Fruit fly (Drosophila melanogaster) whole organism, embryonic: ENCODE data around the gene CG34057.

ENCODE experiments used
- Atf-2 ChIP-seq: fragments of 200-800 bp; sonication (Bioruptor generic); optimal IDR thresholded peaks from 2 replicates; lab custom pipeline; 2016; ENCODE audit warnings: missing biosample characterization, missing genetic modification characterization
- CG10147 ChIP-seq: fragments of 200-800 bp; sonication (Bioruptor generic); optimal IDR thresholded peaks from 2 replicates; lab custom pipeline; 2019; ENCODE audit warnings: missing biosample characterization, mild to moderate bottlenecking, missing genetic modification characterization, moderate library complexity
- CG10462 ChIP-seq: fragments of 200-800 bp; sonication (Bioruptor generic); optimal IDR thresholded peaks from 2 replicates; lab custom pipeline; 2016; ENCODE audit warnings: missing biosample characterization, missing genetic modification characterization
- CG10543 ChIP-seq: fragments of 200-800 bp; sonication (Bioruptor generic); optimal IDR thresholded peaks from 3 replicates; lab custom pipeline; 2017; ENCODE audit warnings: missing biosample characterization, mild to moderate bottlenecking, missing genetic modification characterization, moderate library complexity
- CG10979 ChIP-seq: fragments of 200-800 bp; sonication (Bioruptor generic); optimal IDR thresholded peaks from 2 replicates; lab custom pipeline; 2018; ENCODE audit warnings: missing biosample characterization, mild to moderate bottlenecking, missing genetic modification characterization, moderate library complexity
- CG11560 ChIP-seq: fragments of 200-800 bp; sonication (Bioruptor generic); IDR thresholded peaks from 3 replicates; pipeline ENCODE4 v1.3.6; 2022; ENCODE audit warnings: missing biosample characterization, missing genetic modification characterization
- CG12219 ChIP-seq: fragments of 200-800 bp; sonication (Bioruptor generic); optimal IDR thresholded peaks from 3 replicates; lab custom pipeline; 2018; ENCODE audit warnings: missing biosample characterization, mild to moderate bottlenecking, missing genetic modification characterization
- CG12769 ChIP-seq: fragments of 200-800 bp; sonication (Bioruptor generic); optimal IDR thresholded peaks from 2 replicates; lab custom pipeline; 2019; ENCODE audit warnings: missing biosample characterization, mild to moderate bottlenecking, missing genetic modification characterization, moderate library complexity
- CG13123 ChIP-seq: fragments of 200-800 bp; sonication (Bioruptor generic); optimal IDR thresholded peaks from 2 replicates; lab custom pipeline; 2016; ENCODE audit warnings: missing biosample characterization, missing genetic modification characterization
- CG14441 ChIP-seq: fragments of 200-800 bp; sonication (Bioruptor generic); IDR thresholded peaks from 2 replicates; pipeline ENCODE4 v1.3.6; 2022; ENCODE audit warnings: missing biosample characterization, missing genetic modification characterization
- CG1602 ChIP-seq: fragments of 200-800 bp; sonication (Bioruptor generic); optimal IDR thresholded peaks from 3 replicates; lab custom pipeline; 2016; ENCODE audit warnings: missing biosample characterization, missing genetic modification characterization
- CG16815 ChIP-seq: fragments of 200-800 bp; sonication (Bioruptor generic); optimal IDR thresholded peaks from 3 replicates; lab custom pipeline; 2017; ENCODE audit warnings: missing biosample characterization, mild to moderate bottlenecking, missing genetic modification characterization
- CG17385 ChIP-seq: fragments of 200-800 bp; sonication (Bioruptor generic); optimal IDR thresholded peaks from 3 replicates; lab custom pipeline; 2018; ENCODE audit warnings: missing biosample characterization, mild to moderate bottlenecking, missing genetic modification characterization
- CG17912 ChIP-seq: fragments of 200-800 bp; sonication (Bioruptor generic); optimal IDR thresholded peaks from 2 replicates; lab custom pipeline; 2018; ENCODE audit warnings: missing biosample characterization, mild to moderate bottlenecking, missing genetic modification characterization
- CG1792 ChIP-seq: fragments of 200-800 bp; sonication (Bioruptor generic); optimal IDR thresholded peaks from 2 replicates; lab custom pipeline; 2016; ENCODE audit warnings: missing biosample characterization, missing genetic modification characterization
- CG1832 ChIP-seq: fragments of 200-800 bp; sonication (Bioruptor generic); optimal IDR thresholded peaks from 2 replicates; lab custom pipeline; 2017; ENCODE audit warnings: missing biosample characterization, mild to moderate bottlenecking, missing genetic modification characterization, inconsistent platforms
- CG18476 ChIP-seq: fragments of 200-800 bp; sonication (Bioruptor generic); optimal IDR thresholded peaks from 2 replicates; lab custom pipeline; 2016; ENCODE audit warnings: missing biosample characterization, mild to moderate bottlenecking, missing genetic modification characterization
- CG4854 ChIP-seq: fragments of 200-800 bp; sonication (Bioruptor generic); optimal IDR thresholded peaks from 2 replicates; lab custom pipeline; 2016; ENCODE audit warnings: missing biosample characterization, missing genetic modification characterization, inconsistent platforms
- CG6854 ChIP-seq: fragments of 200-800 bp; sonication (Bioruptor generic); optimal IDR thresholded peaks from 3 replicates; lab custom pipeline; 2017; ENCODE audit warnings: missing biosample characterization, mild to moderate bottlenecking, missing genetic modification characterization
- CG7556 ChIP-seq: fragments of 200-800 bp; sonication (Bioruptor generic); optimal IDR thresholded peaks from 2 replicates; lab custom pipeline; 2017; ENCODE audit warnings: missing biosample characterization, mild to moderate bottlenecking, missing genetic modification characterization
- CG7928 ChIP-seq: fragments of 200-800 bp; sonication (Bioruptor generic); optimal IDR thresholded peaks from 2 replicates; lab custom pipeline; 2017; ENCODE audit warnings: missing biosample characterization, mild to moderate bottlenecking, missing genetic modification characterization
- CG8388 ChIP-seq: fragments of 200-800 bp; sonication (Bioruptor generic); optimal IDR thresholded peaks from 2 replicates; lab custom pipeline; 2019; ENCODE audit warnings: missing biosample characterization, mild to moderate bottlenecking, missing genetic modification characterization, moderate library complexity
- CG8478 ChIP-seq: fragments of >200 bp; optimal IDR thresholded peaks from 2 replicates; lab custom pipeline; 2018
- D19A ChIP-seq: fragments of 200-800 bp; optimal IDR thresholded peaks from 3 replicates; lab custom pipeline; 2019; ENCODE audit warnings: missing biosample characterization, mild to moderate bottlenecking, missing genetic modification characterization, moderate library complexity
- Dek ChIP-seq: fragments of 200-800 bp; sonication (Bioruptor generic); optimal IDR thresholded peaks from 3 replicates; lab custom pipeline; 2019; ENCODE audit warnings: missing biosample characterization, mild to moderate bottlenecking, missing genetic modification characterization, moderate library complexity
- Dref ChIP-seq: fragments of 200-800 bp; sonication (Bioruptor generic); IDR thresholded peaks from 2 replicates; pipeline ENCODE4 v1.3.6; 2022; ENCODE audit warnings: missing biosample characterization, missing genetic modification characterization
- E2f2 ChIP-seq: fragments of 200-800 bp; sonication (Bioruptor generic); IDR thresholded peaks from 2 replicates; pipeline ENCODE4 v1.3.6; 2022; ENCODE audit warnings: missing biosample characterization, missing genetic modification characterization
- Fer1 ChIP-seq: fragments of 200-800 bp; sonication (Bioruptor generic); optimal IDR thresholded peaks from 2 replicates; lab custom pipeline; 2017; ENCODE audit warnings: missing biosample characterization, mild to moderate bottlenecking, missing genetic modification characterization
- HHEX ChIP-seq: fragments of 200-800 bp; sonication (Bioruptor generic); optimal IDR thresholded peaks from 3 replicates; lab custom pipeline; 2017; ENCODE audit warnings: missing biosample characterization, mild to moderate bottlenecking, missing genetic modification characterization, missing genetic modification reagents
- HLH3B ChIP-seq: fragments of 200-800 bp; sonication (Bioruptor generic); IDR thresholded peaks from 2 replicates; pipeline ENCODE4 v1.3.6; 2022; ENCODE audit warnings: missing biosample characterization, missing genetic modification characterization
- Hr3 ChIP-seq: fragments of 200-800 bp; sonication (Bioruptor generic); optimal IDR thresholded peaks from 3 replicates; lab custom pipeline; 2016; ENCODE audit warnings: missing biosample characterization, missing genetic modification characterization
- Hsf ChIP-seq: fragments of 200-800 bp; sonication (Bioruptor generic); optimal IDR thresholded peaks from 3 replicates; lab custom pipeline; 2016; ENCODE audit warnings: missing biosample characterization, missing genetic modification characterization
- Jarid2 ChIP-seq: fragments of 200-800 bp; sonication (Bioruptor generic); optimal IDR thresholded peaks from 3 replicates; lab custom pipeline; 2017; ENCODE audit warnings: mild to moderate bottlenecking, missing biosample characterization, missing genetic modification reagents, missing genetic modification characterization
- Six4 ChIP-seq: fragments of 200-800 bp; sonication (Bioruptor generic); optimal IDR thresholded peaks from 2 replicates; lab custom pipeline; 2016; ENCODE audit warnings: missing biosample characterization, missing genetic modification characterization
- Stat92E ChIP-seq, 3 experiments: fragments of >200 bp in 2 of 3; fragments of 200-800 bp in 1 of 3; sonication (Bioruptor generic) in 1 of 3; optimal IDR thresholded peaks; 2 replicates each; lab custom pipeline; 2017 to 2019; ENCODE audit warnings: missing biosample characterization in 3 of 3, missing genetic modification characterization in 3 of 3, mild to moderate bottlenecking in 1 of 3, moderate library complexity in 1 of 3
- TFAM ChIP-seq: fragments of 200-800 bp; sonication (Bioruptor generic); optimal IDR thresholded peaks from 2 replicates; lab custom pipeline; 2017; ENCODE audit warnings: missing biosample characterization, missing genetic modification characterization, inconsistent platforms
- Taf1 ChIP-seq: fragments of 200-800 bp; sonication (Bioruptor generic); IDR thresholded peaks from 2 replicates; pipeline ENCODE4 v1.3.6; 2022; ENCODE audit warnings: missing biosample characterization, missing genetic modification characterization
- cwo ChIP-seq: fragments of 200-800 bp; sonication (Bioruptor generic); optimal IDR thresholded peaks from 3 replicates; lab custom pipeline; 2017; ENCODE audit warnings: missing biosample characterization, missing genetic modification characterization, mild to moderate bottlenecking, moderate library complexity, missing genetic modification reagents
- dati ChIP-seq: fragments of 200-800 bp; sonication (Bioruptor generic); IDR thresholded peaks from 2 replicates; pipeline ENCODE4 v1.3.6; 2022; ENCODE audit warnings: missing biosample characterization, missing genetic modification characterization
- en ChIP-seq: fragments of 200-800 bp; sonication (Bioruptor generic); optimal IDR thresholded peaks from 2 replicates; lab custom pipeline; 2016; ENCODE audit warnings: missing biosample characterization, missing genetic modification characterization
- gt ChIP-seq: fragments of 200-800 bp; sonication (Bioruptor generic); IDR thresholded peaks from 2 replicates; pipeline ENCODE4 v1.3.6; 2022; ENCODE audit warnings: missing biosample characterization, missing genetic modification characterization
- ind ChIP-seq: fragments of 200-800 bp; sonication (Bioruptor generic); optimal IDR thresholded peaks from 3 replicates; lab custom pipeline; 2016; ENCODE audit warnings: missing biosample characterization, missing genetic modification characterization
- kni ChIP-seq: fragments of 200-800 bp; sonication (Bioruptor generic); optimal IDR thresholded peaks from 3 replicates; lab custom pipeline; 2017; ENCODE audit warnings: mild to moderate bottlenecking, missing biosample characterization, missing genetic modification reagents, missing genetic modification characterization
- lilli ChIP-seq: fragments of 200-800 bp; sonication (Bioruptor generic); optimal IDR thresholded peaks from 3 replicates; lab custom pipeline; 2016; ENCODE audit warnings: missing biosample characterization, missing genetic modification characterization
- maf-S ChIP-seq: fragments of 200-800 bp; sonication (Bioruptor generic); optimal IDR thresholded peaks from 2 replicates; lab custom pipeline; 2016; ENCODE audit warnings: missing biosample characterization, missing genetic modification characterization
- nom ChIP-seq: fragments of 200-800 bp; sonication (Bioruptor generic); optimal IDR thresholded peaks from 2 replicates; lab custom pipeline; 2017; ENCODE audit warnings: missing biosample characterization, missing genetic modification characterization, mild to moderate bottlenecking, moderate library complexity, missing genetic modification reagents
- phol ChIP-seq: fragments of 200-800 bp; sonication (Bioruptor generic); optimal IDR thresholded peaks from 3 replicates; lab custom pipeline; 2018; ENCODE audit warnings: missing biosample characterization, mild to moderate bottlenecking, missing genetic modification characterization, moderate library complexity
- pita ChIP-seq: fragments of 200-800 bp; sonication (Bioruptor generic); optimal IDR thresholded peaks from 2 replicates; lab custom pipeline; 2017; ENCODE audit warnings: missing biosample characterization, mild to moderate bottlenecking, missing genetic modification characterization
- sd ChIP-seq: fragments of 200-800 bp; sonication (Bioruptor generic); optimal IDR thresholded peaks from 3 replicates; lab custom pipeline; 2018; ENCODE audit warnings: missing biosample characterization, mild to moderate bottlenecking, missing genetic modification characterization, moderate library complexity
- stc ChIP-seq: fragments of 200-800 bp; sonication (Bioruptor generic); IDR thresholded peaks from 2 replicates; pipeline ENCODE4 v1.3.6; 2022; ENCODE audit warnings: missing biosample characterization, missing genetic modification characterization

CG34057 gene

DNA sequence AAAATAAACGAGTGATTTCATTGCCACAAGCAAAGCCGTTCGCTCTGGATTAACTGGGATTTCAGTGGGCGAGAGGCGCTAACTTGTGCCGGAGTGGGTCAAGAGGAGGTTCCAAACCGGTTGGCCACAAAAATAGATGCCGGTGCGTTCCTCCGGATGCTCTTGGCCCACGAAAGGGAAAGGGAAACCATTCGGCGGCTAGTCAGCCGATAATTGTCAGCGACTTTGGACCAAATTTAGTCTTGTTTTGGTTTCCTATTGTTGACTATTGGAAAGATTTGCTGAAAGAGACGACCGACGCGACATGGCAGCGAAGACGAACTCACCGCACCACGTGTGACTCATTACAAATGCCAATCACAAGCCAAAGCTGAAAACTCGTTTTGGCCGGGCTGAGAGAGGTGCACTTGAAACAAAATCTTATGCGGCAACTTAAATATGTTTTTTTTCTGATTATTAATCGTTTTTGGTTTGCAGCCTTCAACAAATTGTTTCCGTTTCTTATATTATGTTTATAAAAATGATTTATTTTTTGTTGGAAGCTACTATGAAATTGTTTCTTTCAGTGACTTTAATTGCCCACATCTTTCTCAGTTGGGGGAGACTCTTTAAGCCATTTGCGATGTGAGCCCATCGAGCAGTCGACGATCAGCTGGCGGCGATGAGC, 1.7 kb upstream of the CG34057 start, which contains the start of gene CG34056 (continued):
- peak; percentile 91 for TF ChIP-seq CG18476 (GFP tag; lab: Kevin White, UChicago)
- TF ChIP-seq lilli, result peak; percentile 84
- TF ChIP-seq CG7556 (GFP tag; lab: Kevin White, UChicago), result peak; percentile 92
- TF ChIP-seq CG10462 (GFP tag; lab: Kevin White, UChicago), result peak; percentile 69
- peak in 1 of 3 experiments; percentile 77 for TF ChIP-seq Stat92E (GFP tag; optimal IDR thresholded peaks at IDR 0.05; lab: Kevin White, UChicago)
- peak; percentile 91 for TF ChIP-seq Six4 (GFP tag; lab: Kevin White, UChicago)
- TF ChIP-seq kni (GFP tag; lab: Kevin White, UChicago), result peak; percentile 70
- TF ChIP-seq CG6854, result peak; percentile 86
- TF ChIP-seq CG10979 (tag; lab: Kevin White, UChicago), result peak; percentile 94
- peak; percentile 79 for TF ChIP-seq Hr3
- peak; percentile 65 for TF ChIP-seq Jarid2 (GFP tag; lab: Kevin White, UChicago)
- peak; percentile 91 for TF ChIP-seq CG8388
- peak; percentile 94 for TF ChIP-seq CG12769
- peak; percentile 94 for TF ChIP-seq ind (GFP tag; lab: Kevin White, UChicago)
- peak; percentile 79 for TF ChIP-seq CG1792
- peak; percentile 95 for TF ChIP-seq CG10147 (GFP tag; lab: Kevin White, UChicago)
- TF ChIP-seq Hsf, result peak; percentile 79
- peak; percentile 9 for TF ChIP-seq Atf-2 (GFP tag; lab: Kevin White, UChicago)
- peak; percentile 70 for TF ChIP-seq maf-S (GFP tag; lab: Kevin White, UChicago)
- TF ChIP-seq sd (tag; lab: Kevin White, UChicago), result peak; percentile 77
- TF ChIP-seq CG1602 (GFP tag; lab: Kevin White, UChicago), result peak; percentile 80
- TF ChIP-seq CG16815, result peak; percentile 55
- TF ChIP-seq CG13123, result peak; percentile 64
- peak; percentile 49 for TF ChIP-seq TFAM (GFP tag; lab: Kevin White, UChicago)
- peak; percentile 83 for TF ChIP-seq CG17385 (GFP tag; lab: Kevin White, UChicago)
- TF ChIP-seq CG7928 (GFP tag; lab: Kevin White, UChicago), result peak; percentile 74
- no peak for TF ChIP-seq Dref (GFP tag; lab: Robert Waterston, UW)
- no peak for TF ChIP-seq CG1832 (GFP tag; lab: Kevin White, UChicago)
- peak; percentile 80 for TF ChIP-seq CG12219 (GFP tag; lab: Kevin White, UChicago)
- peak; percentile 75 for TF ChIP-seq CG11560 (tag; lab: Robert Waterston, UW)
- no peak for TF ChIP-seq CG8478 (lab: Kevin White, UChicago)
- TF ChIP-seq HHEX (GFP tag; lab: Kevin White, UChicago), result peak; percentile 93
- peak; percentile 89 for TF ChIP-seq D19A
- peak; percentile 94 for TF ChIP-seq Fer1 (GFP tag; lab: Kevin White, UChicago)
- peak; percentile 76 for TF ChIP-seq E2f2 (GFP tag; lab: Robert Waterston, UW)
- peak; percentile 93 for TF ChIP-seq phol
- peak; percentile 89 for TF ChIP-seq Dek (tag; lab: Kevin White, UChicago)
- peak; percentile 85 for TF ChIP-seq CG4854 (GFP tag; lab: Kevin White, UChicago)
- peak; percentile 95 for TF ChIP-seq CG14441 (GFP tag; lab: Robert Waterston, UW)
- TF ChIP-seq cwo, result peak; percentile 87
- TF ChIP-seq stc (GFP tag; lab: Robert Waterston, UW), result peak; percentile 96
- TF ChIP-seq gt, result peak; percentile 77
- TF ChIP-seq HLH3B (GFP tag; lab: Robert Waterston, UW), result peak; percentile 97
- peak; percentile 86 for TF ChIP-seq dati (GFP tag; lab: Robert Waterston, UW)
- TF ChIP-seq nom (GFP tag; lab: Kevin White, UChicago), result peak; percentile 94
- TF ChIP-seq pita (GFP tag; lab: Kevin White, UChicago), result no peak
- peak; percentile 54 for TF ChIP-seq en (GFP tag; lab: Kevin White, UChicago)
- TF ChIP-seq Taf1 (GFP tag; lab: Robert Waterston, UW), result peak; percentile 84
- TF ChIP-seq CG10543 (GFP tag; lab: Kevin White, UChicago), result peak; percentile 20
- TF ChIP-seq CG17912, result no peak
